Worm (Caenorhabditis elegans): Measurements from ENCODE around the gene C05G5.5.
A peak's percentile ranks its signal among the peaks of the same experiment; 100 is the strongest.

C05G5.5 gene

ce11 chrX:14753514-14754076 lies 7.3 kb downstream of the C05G5.5 start, which contains the start of gene sucl-1 (continued):
- no peak for TF ChIP-seq nhr-23 (tag; optimal IDR thresholded peaks at IDR 0.05)
- peak; percentile 87 for TF ChIP-seq unc-55 (GFP tag; optimal IDR thresholded peaks at IDR 0.05)
- no peak for TF ChIP-seq ztf-11 (tag; optimal IDR thresholded peaks at IDR 0.05)
- TF ChIP-seq alr-1 (tag; optimal IDR thresholded peaks at IDR 0.05), result no peak
- TF ChIP-seq dmd-4 (tag; optimal IDR thresholded peaks at IDR 0.05), result no peak

- TF ChIP-seq gmeb-1 (tag; optimal IDR thresholded peaks at IDR 0.05) (no peak), C34F6.9 (tag; optimal IDR thresholded peaks at IDR 0.05) (no peak), nhr-25 (tag; optimal IDR thresholded peaks at IDR 0.05) (no peak), alr-1 (tag; optimal IDR thresholded peaks at IDR 0.05) (no peak)
Observed at ce11 chrX:14751911-14752310, 9.0 kb downstream of the C05G5.5 start, which contains the start of gene C05G5.3. Gene C05G5.3 (minus strand): TSS chrX:14752011.

ce11 chrX:14746948-14747347 lies 14.0 kb downstream of the C05G5.5 start, which contains the start of gene C05G5.2:
Gene C05G5.2 (plus strand): TSS chrX:14747303.
- TF ChIP-seq ZK546.5 (tag; optimal IDR thresholded peaks at IDR 0.05), result no peak
- peak; percentile 5 for TF ChIP-seq ztf-11 (tag; optimal IDR thresholded peaks at IDR 0.05)
- no peak for TF ChIP-seq nhr-77 (tag; optimal IDR thresholded peaks at IDR 0.05)
- peak; percentile 46 for TF ChIP-seq ceh-16 (tag; optimal IDR thresholded peaks at IDR 0.05)
- TF ChIP-seq ama-1 (optimal IDR thresholded peaks at IDR 0.05), result no peak
- TF ChIP-seq nhr-12 (tag; optimal IDR thresholded peaks at IDR 0.05), result no peak
- peak; percentile 66 for TF ChIP-seq nhr-6 (tag; optimal IDR thresholded peaks at IDR 0.05)
- peak; percentile 18 for TF ChIP-seq ceh-82 (tag; optimal IDR thresholded peaks at IDR 0.05)
- TF ChIP-seq unc-62 (GFP tag; optimal IDR thresholded peaks at IDR 0.05), result no peak
- no peak for TF ChIP-seq alr-1 (tag; optimal IDR thresholded peaks at IDR 0.05)
- TF ChIP-seq nhr-11 (tag; optimal IDR thresholded peaks at IDR 0.05), result no peak
- no peak for TF ChIP-seq nhr-23 (tag; optimal IDR thresholded peaks at IDR 0.05)
- no peak for TF ChIP-seq nhr-237 (tag; optimal IDR thresholded peaks at IDR 0.05)
- TF ChIP-seq aly-2 (tag; optimal IDR thresholded peaks at IDR 0.05), result no peak
- TF ChIP-seq sem-4 (tag; optimal IDR thresholded peaks at IDR 0.05), result peak; percentile 82
- peak; percentile 89 for TF ChIP-seq C34F6.9 (tag; optimal IDR thresholded peaks at IDR 0.05)
- peak; percentile 93 for TF ChIP-seq sma-9 (GFP tag; optimal IDR thresholded peaks at IDR 0.05)
- no peak for TF ChIP-seq sma-9 (tag; optimal IDR thresholded peaks at IDR 0.05)
- TF ChIP-seq ztf-1 (GFP tag; conservative IDR thresholded peaks at IDR 0.05), result no peak
- peak; percentile 85 for TF ChIP-seq nhr-21 (tag; optimal IDR thresholded peaks at IDR 0.05)
- TF ChIP-seq peb-1 (tag; optimal IDR thresholded peaks at IDR 0.05), result no peak
- peak; percentile 45 for TF ChIP-seq skn-1 (tag; optimal IDR thresholded peaks at IDR 0.05)
- TF ChIP-seq lin-11 (tag; optimal IDR thresholded peaks at IDR 0.05), result peak; percentile 77
- no peak for TF ChIP-seq nhr-10 (tag; optimal IDR thresholded peaks at IDR 0.05)
- peak; percentile 57 for TF ChIP-seq ztf-4 (tag; optimal IDR thresholded peaks at IDR 0.05)
- peak; percentile 84 for TF ChIP-seq zag-1 (tag; optimal IDR thresholded peaks at IDR 0.05)
- TF ChIP-seq gmeb-1 (tag; optimal IDR thresholded peaks at IDR 0.05), result peak; percentile 75
- peak; percentile 91 for TF ChIP-seq nhr-25 (tag; optimal IDR thresholded peaks at IDR 0.05)
- TF ChIP-seq Y55F3AM.14 (GFP tag; optimal IDR thresholded peaks at IDR 0.05), result peak; percentile 26
- TF ChIP-seq R02D3.7 (tag; optimal IDR thresholded peaks at IDR 0.05), result no peak
- TF ChIP-seq sma-3 (GFP tag; optimal IDR thresholded peaks at IDR 0.05), result peak; percentile 89
- no peak for TF ChIP-seq unc-39 (tag; optimal IDR thresholded peaks at IDR 0.05)
- no peak for TF ChIP-seq dmd-4 (tag; optimal IDR thresholded peaks at IDR 0.05)
- peak; percentile 80 for TF ChIP-seq snpc-4 (tag; optimal IDR thresholded peaks at IDR 0.05)
- TF ChIP-seq unc-55 (GFP tag; optimal IDR thresholded peaks at IDR 0.05), result peak; percentile 96
- peak; percentile 90 for TF ChIP-seq nhr-129 (tag; optimal IDR thresholded peaks at IDR 0.05)
- peak; percentile 95 for TF ChIP-seq crh-2 (tag; optimal IDR thresholded peaks at IDR 0.05)
- no peak for TF ChIP-seq elt-1 (tag; optimal IDR thresholded peaks at IDR 0.05)
- TF ChIP-seq mdl-1 (tag; optimal IDR thresholded peaks at IDR 0.05), result peak in 1 of 2 experiments; percentile 81
- TF ChIP-seq mbf-1 (tag; optimal IDR thresholded peaks at IDR 0.05), result no peak
- TF ChIP-seq fos-1 (tag; optimal IDR thresholded peaks at IDR 0.05), result peak; percentile 98
- TF ChIP-seq lsy-2 (tag; optimal IDR thresholded peaks at IDR 0.05), result peak; percentile 73 to 92
- TF ChIP-seq elt-3 (tag; optimal IDR thresholded peaks at IDR 0.05), result no peak
- TF ChIP-seq lin-39 (tag; optimal IDR thresholded peaks at IDR 0.05), result no peak
- peak; percentile 82 for TF ChIP-seq lin-13 (GFP tag; optimal IDR thresholded peaks at IDR 0.05)
- peak; percentile 67 for TF ChIP-seq mab-5 (tag; optimal IDR thresholded peaks at IDR 0.05)
- peak; percentile 59 for TF ChIP-seq blmp-1 (tag; optimal IDR thresholded peaks at IDR 0.05; ENCODE audit: insufficient read depth)
- peak; percentile 89 for TF ChIP-seq F13H6.1 (tag; optimal IDR thresholded peaks at IDR 0.05)
- peak; percentile 82 for TF ChIP-seq egl-27 (tag; optimal IDR thresholded peaks at IDR 0.05)
